Fruit fly (Drosophila melanogaster) ovary, adult (tissue): ENCODE measurements around the gene CG18641.

Source experiments
- CG17801 ChIP-seq: fragments of 200-800 bp; optimal IDR thresholded peaks from 2 replicates; lab custom pipeline; 2019; ENCODE audit warnings: missing biosample characterization, mild to moderate bottlenecking, missing genetic modification characterization, moderate library complexity; ENCODE audit not compliant: partially characterized antibody

CG18641 gene

dm6 chr2L:2432809-2433493 lies 17.8 kb upstream of the CG18641 start:
- TF ChIP-seq CG17801 (GFP tag; lab: Kevin White, UChicago): no peak

- TF ChIP-seq CG17801 (GFP tag; lab: Kevin White, UChicago): no peak
Measured at dm6 chr2L:2430251-2430650, 15.1 kb upstream of the CG18641 start.

- TF ChIP-seq CG17801 (GFP tag; lab: Kevin White, UChicago): no peak
Measured at dm6 chr2L:2429588-2429987, 14.5 kb upstream of the CG18641 start.

dm6 chr2L:2428209-2428488 lies 13.0 kb upstream of the CG18641 start, which contains the start of gene dpp:
Gene dpp, plus strand, starts transcription at chr2L:2428372.
- TF ChIP-seq CG17801 (GFP tag; lab: Kevin White, UChicago): no peak

- no peak for TF ChIP-seq CG17801 (GFP tag; lab: Kevin White, UChicago)
Measured at dm6 chr2L:2427384-2428208, 12.5 kb upstream of the CG18641 start.

- no peak for TF ChIP-seq CG17801 (GFP tag; lab: Kevin White, UChicago)
Measured at dm6 chr2L:2426444-2427188, 11.5 kb upstream of the CG18641 start.

- no peak for TF ChIP-seq CG17801 (GFP tag; lab: Kevin White, UChicago)
Measured at dm6 chr2L:2425652-2426192, 10.6 kb upstream of the CG18641 start.

- TF ChIP-seq CG17801 (GFP tag; lab: Kevin White, UChicago): no peak
Measured at dm6 chr2L:2424497-2424896, 9.4 kb upstream of the CG18641 start, which contains the start of gene CG44139. Gene CG44139, plus strand, starts transcription at chr2L:2424797.

- peak; percentile 38 for TF ChIP-seq CG17801 (GFP tag; lab: Kevin White, UChicago)
Measured at dm6 chr2L:2420490-2420889, 5.4 kb upstream of the CG18641 start, which contains the start of gene CG9886. Gene CG9886, plus strand, starts transcription at chr2L:2420830.

dm6 chr2L:2419913-2420312 lies 4.8 kb upstream of the CG18641 start, which contains the start of gene CG34447:
Gene CG34447, minus strand, starts transcription at chr2L:2420013.
- TF ChIP-seq CG17801 (GFP tag; lab: Kevin White, UChicago): no peak

dm6 chr2L:2417865-2418264 lies 2.7 kb upstream of the CG18641 start, which contains the start of gene CG34448:
Gene CG34448, minus strand, starts transcription at chr2L:2417965.
- TF ChIP-seq CG17801 (GFP tag; lab: Kevin White, UChicago): no peak

- no peak for TF ChIP-seq CG17801 (GFP tag; lab: Kevin White, UChicago)
Measured at dm6 chr2L:2416620-2417019, 1.5 kb upstream of the CG18641 start, which contains the start of gene CG31948. Gene CG31948, minus strand, starts transcription at chr2L:2416720.

dm6 chr2L:2413093-2413492 lies 2.0 kb downstream of the CG18641 start:
- no peak for TF ChIP-seq CG17801 (GFP tag; lab: Kevin White, UChicago)

dm6 chr2L:2404631-2405030 lies 10.5 kb downstream of the CG18641 start:
- no peak for TF ChIP-seq CG17801 (GFP tag; lab: Kevin White, UChicago)

- no peak for TF ChIP-seq CG17801 (GFP tag; lab: Kevin White, UChicago)
Measured at dm6 chr2L:2402194-2402593, 12.9 kb downstream of the CG18641 start.
